Worm (Caenorhabditis elegans): Measurements from ENCODE around the gene ZC262.4.

The ZC262.4 gene

DNA sequence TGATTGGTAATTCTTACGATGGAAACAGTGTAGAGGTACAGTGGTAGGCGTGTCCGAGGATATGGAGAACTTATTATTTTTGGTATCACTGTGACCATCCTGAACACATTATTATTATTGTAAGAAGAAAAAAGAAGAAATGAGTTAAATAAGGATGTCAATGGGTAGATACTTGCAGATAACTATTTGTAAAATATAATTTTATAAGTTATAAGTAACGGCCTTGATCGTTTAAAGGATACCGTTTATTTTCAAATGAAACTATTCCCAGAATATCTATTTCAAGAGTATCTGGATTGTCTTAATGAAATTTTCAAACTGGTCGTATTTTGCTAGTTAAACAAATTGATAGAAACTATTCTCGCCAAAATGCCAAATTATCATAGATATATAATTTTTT lies 14.1 kb downstream of the ZC262.4 start, which contains the start of gene F10E9.10:
TSS of gene F10E9.10 (minus strand) at position 101 of the 400 bp plus-strand sequence.
- TF ChIP-seq ref-2 (tag; optimal IDR thresholded peaks at IDR 0.05) (no peak), rnt-1 (tag; optimal IDR thresholded peaks at IDR 0.05) (no peak)

ce11 chrIII:8319100-8319499 lies 15.2 kb downstream of the ZC262.4 start, which contains the start of gene F10E9.11:
Gene F10E9.11, minus strand, starts transcription at chrIII:8319260.
- TF ChIP-seq mec-3 (tag; optimal IDR thresholded peaks at IDR 0.05; ENCODE audit: borderline replicate concordance) (peak; percentile 76), rnt-1 (tag; optimal IDR thresholded peaks at IDR 0.05) (peak; percentile 84), ceh-14 (tag; optimal IDR thresholded peaks at IDR 0.05) (peak; percentile 81), ceh-6 (GFP tag; optimal IDR thresholded peaks at IDR 0.05) (peak; percentile 8), tbx-2 (tag; optimal IDR thresholded peaks at IDR 0.05) (peak; percentile 93), elt-2 (tag; optimal IDR thresholded peaks at IDR 0.05) (peak; percentile 47), pax-1 (tag; optimal IDR thresholded peaks at IDR 0.05) (peak; percentile 27), hlh-13 (GFP tag; optimal IDR thresholded peaks at IDR 0.05) (no peak), ceh-45 (GFP tag; IDR thresholded peaks at IDR 0.05) (no peak), ahr-1 (tag; optimal IDR thresholded peaks at IDR 0.05) (peak; percentile 53), tbx-7 (tag; optimal IDR thresholded peaks at IDR 0.05) (peak; percentile 93), lin-11 (tag; optimal IDR thresholded peaks at IDR 0.05) (no peak), pat-9 (tag; optimal IDR thresholded peaks at IDR 0.05) (no peak), unc-86 (tag; optimal IDR thresholded peaks at IDR 0.05) (peak; percentile 45), syd-9 (tag; optimal IDR thresholded peaks at IDR 0.05) (no peak), fax-1 (tag; optimal IDR thresholded peaks at IDR 0.05) (peak; percentile 62), pha-2 (tag; optimal IDR thresholded peaks at IDR 0.05) (peak; percentile 37), ceh-24 (tag; optimal IDR thresholded peaks at IDR 0.05) (no peak), ztf-16 (tag; optimal IDR thresholded peaks at IDR 0.05) (peak; percentile 39), nfya-1 (tag; optimal IDR thresholded peaks at IDR 0.05) (peak; percentile 62), ceh-19 (GFP tag; optimal IDR thresholded peaks at IDR 0.05) (no peak), ceh-48 (tag; optimal IDR thresholded peaks at IDR 0.05) (no peak), madf-2 (tag; optimal IDR thresholded peaks at IDR 0.05) (no peak), K09A11.1 (tag; optimal IDR thresholded peaks at IDR 0.05; ENCODE audit: insufficient read depth) (no peak), C08G9.2 (tag; optimal IDR thresholded peaks at IDR 0.05) (peak; percentile 96), fkh-6 (tag; optimal IDR thresholded peaks at IDR 0.05) (peak; percentile 56), sox-2 (GFP tag; IDR thresholded peaks at IDR 0.05) (no peak), ceh-2 (tag; optimal IDR thresholded peaks at IDR 0.05) (peak; percentile 97), ama-1 (optimal IDR thresholded peaks at IDR 0.05) (no peak), F13H6.1 (tag; optimal IDR thresholded peaks at IDR 0.05) (peak; percentile 79), eyg-1 (tag; optimal IDR thresholded peaks at IDR 0.05) (peak; percentile 16), pag-3 (tag; optimal IDR thresholded peaks at IDR 0.05; ENCODE audit: borderline replicate concordance) (no peak), lim-6 (tag; optimal IDR thresholded peaks at IDR 0.05) (peak; percentile 79), K02D7.2 (tag; optimal IDR thresholded peaks at IDR 0.05) (no peak), pqm-1 (tag; optimal IDR thresholded peaks at IDR 0.05) (peak; percentile 48), unc-42 (tag; optimal IDR thresholded peaks at IDR 0.05) (peak; percentile 69), dmd-4 (tag; optimal IDR thresholded peaks at IDR 0.05; ENCODE audit: borderline replicate concordance) (peak; percentile 73), ceh-30 (tag; optimal IDR thresholded peaks at IDR 0.05) (no peak), hlh-8 (tag; optimal IDR thresholded peaks at IDR 0.05) (peak; percentile 86), ets-4 (tag; optimal IDR thresholded peaks at IDR 0.05) (peak; percentile 94), unc-3 (GFP tag; conservative IDR thresholded peaks at IDR 0.05) (peak; percentile 41; the same call in 1 of the 2 replicates), unc-3 (tag; optimal IDR thresholded peaks at IDR 0.05) (peak; percentile 33), ceh-34 (tag; optimal IDR thresholded peaks at IDR 0.05) (peak; percentile 73), che-1 (tag; optimal IDR thresholded peaks at IDR 0.05) (no peak), nhr-11 (tag; optimal IDR thresholded peaks at IDR 0.05) (no peak), C38D4.7 (GFP tag; optimal IDR thresholded peaks at IDR 0.05) (no peak), ceh-18 (tag; optimal IDR thresholded peaks at IDR 0.05) (peak; percentile 50), ref-2 (tag; optimal IDR thresholded peaks at IDR 0.05) (peak; percentile 100), ceh-22 (tag; optimal IDR thresholded peaks at IDR 0.05) (no peak), hlh-6 (tag; optimal IDR thresholded peaks at IDR 0.05) (peak; percentile 34), odd-2 (tag; optimal IDR thresholded peaks at IDR 0.05) (no peak)

All from whole organism, late embryonic.